Fruit fly (Drosophila melanogaster): ENCODE data around the gene Etl1.

- TF ChIP-seq insv (optimal IDR thresholded peaks at IDR 0.05): no peak
- TF ChIP-seq psq (optimal IDR thresholded peaks at IDR 0.05): no peak
These were observed 44.7 kb upstream of the Etl1 start, which contains the start of the genes CG4658 and CG5846 for dm6 chr2L:9956993-9957652.
